Worm (Caenorhabditis elegans): ENCODE measurements around the gene tbc-17.

The tbc-17 gene

ce11 chrII:12679635-12680034, 14.6 kb upstream of the tbc-17 start, which contains the start of the genes Y38E10A.33 and cox-10 (continued):
- no peak for TF ChIP-seq egl-27 (tag; optimal IDR thresholded peaks at IDR 0.05)
- TF ChIP-seq unc-30 (tag; optimal IDR thresholded peaks at IDR 0.05): no peak
- no peak for TF ChIP-seq sptf-1 (tag; optimal IDR thresholded peaks at IDR 0.05)
- TF ChIP-seq nhr-237 (tag; optimal IDR thresholded peaks at IDR 0.05): no peak
- TF ChIP-seq nhr-85 (tag): peak; percentile 80
- TF ChIP-seq C34B4.2 (tag; optimal IDR thresholded peaks at IDR 0.05): no peak
- TF ChIP-seq pag-3 (tag; optimal IDR thresholded peaks at IDR 0.05; ENCODE audit: borderline replicate concordance, insufficient read depth): no peak
- TF ChIP-seq nhr-71 (tag; optimal IDR thresholded peaks at IDR 0.05): peak; percentile 78
- peak; percentile 20 for TF ChIP-seq aly-2 (tag; optimal IDR thresholded peaks at IDR 0.05)
- peak in 1 of 6 experiments; percentile 54 for TF ChIP-seq elt-3 (tag; optimal IDR thresholded peaks at IDR 0.05)
- TF ChIP-seq hlh-4 (tag; optimal IDR thresholded peaks at IDR 0.05): no peak
- TF ChIP-seq unc-86 (tag; optimal IDR thresholded peaks at IDR 0.05): peak; percentile 62
- TF ChIP-seq ets-5 (GFP tag; IDR thresholded peaks at IDR 0.05): no peak
- no peak for TF ChIP-seq aha-1 (tag; optimal IDR thresholded peaks at IDR 0.05)
- no peak for TF ChIP-seq elt-2 (tag; optimal IDR thresholded peaks at IDR 0.05)
- TF ChIP-seq nhr-19 (GFP tag; conservative IDR thresholded peaks at IDR 0.05): peak; percentile 84
- TF ChIP-seq mab-9 (GFP tag; IDR thresholded peaks at IDR 0.05): no peak
- peak; percentile 37 for TF ChIP-seq mep-1 (tag; optimal IDR thresholded peaks at IDR 0.05)
- TF ChIP-seq mdl-1 (tag; optimal IDR thresholded peaks at IDR 0.05): no peak
- TF ChIP-seq ces-1 (GFP tag; optimal IDR thresholded peaks at IDR 0.05): no peak
- peak; percentile 12 for TF ChIP-seq jun-1 (tag; optimal IDR thresholded peaks at IDR 0.05)
- TF ChIP-seq tlp-1 (tag; optimal IDR thresholded peaks at IDR 0.05): no peak
- no peak for TF ChIP-seq nhr-11 (tag; optimal IDR thresholded peaks at IDR 0.05)
- no peak for TF ChIP-seq Y116A8C.19 (tag; optimal IDR thresholded peaks at IDR 0.05; ENCODE audit: borderline replicate concordance)
- TF ChIP-seq nhr-20 (tag; optimal IDR thresholded peaks at IDR 0.05): peak; percentile 69
- no peak for TF ChIP-seq nhr-28 (tag; optimal IDR thresholded peaks at IDR 0.05)
- peak; percentile 66 to 94 for TF ChIP-seq efl-1 (optimal IDR thresholded peaks at IDR 0.05)
- TF ChIP-seq efl-1 (GFP tag; optimal IDR thresholded peaks at IDR 0.05 in 1 of 2): peak; percentile 95 to 100
- TF ChIP-seq ztf-11 (tag; optimal IDR thresholded peaks at IDR 0.05): peak in 1 of 2 experiments; percentile 38
- TF ChIP-seq fkh-8 (tag; optimal IDR thresholded peaks at IDR 0.05): peak; percentile 12
- TF ChIP-seq C04F5.9 (tag; optimal IDR thresholded peaks at IDR 0.05): peak; percentile 14
- TF ChIP-seq C16A3.4 (tag; optimal IDR thresholded peaks at IDR 0.05): peak; percentile 65
- peak; percentile 60 for TF ChIP-seq sox-4 (tag; optimal IDR thresholded peaks at IDR 0.05)
- TF ChIP-seq fos-1 (tag; optimal IDR thresholded peaks at IDR 0.05): no peak
- TF ChIP-seq alr-1 (tag; optimal IDR thresholded peaks at IDR 0.05; ENCODE audit: borderline replicate concordance): no peak
- TF ChIP-seq ceh-88 (GFP tag; IDR thresholded peaks at IDR 0.05): peak; percentile 32; the same call in 1 of the 2 replicates
- TF ChIP-seq snpc-4 (tag; optimal IDR thresholded peaks at IDR 0.05): peak; percentile 55
- no peak for TF ChIP-seq nhr-12 (tag; optimal IDR thresholded peaks at IDR 0.05)
- TF ChIP-seq skn-1 (tag; optimal IDR thresholded peaks at IDR 0.05): peak; percentile 71
- TF ChIP-seq rnt-1 (tag; optimal IDR thresholded peaks at IDR 0.05): no peak
- TF ChIP-seq dpl-1 (GFP tag; optimal IDR thresholded peaks at IDR 0.05): peak; percentile 88 to 95 (median 93)

DNA sequence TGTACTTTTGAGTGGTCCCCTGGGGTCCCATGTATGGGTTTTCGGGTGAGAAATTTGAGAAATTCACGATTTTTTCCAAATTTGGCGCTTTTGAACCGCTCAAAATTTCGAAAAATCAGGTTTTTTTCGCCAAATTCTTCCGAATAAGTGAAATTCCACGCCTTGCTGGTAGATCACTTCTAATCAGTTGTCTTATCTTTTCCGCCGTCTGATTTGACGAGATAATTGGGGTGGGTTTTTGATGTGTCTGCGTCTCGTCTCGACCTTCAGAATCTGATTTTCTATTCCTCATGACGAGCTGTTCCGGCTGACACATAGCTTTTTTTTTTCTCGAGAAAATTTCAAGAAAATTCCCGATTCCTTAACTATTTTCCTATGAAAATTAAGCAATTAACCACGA, 4.9 kb upstream of the tbc-17 start:
- TF ChIP-seq nhr-47 (tag; optimal IDR thresholded peaks at IDR 0.05) (no peak), blmp-1 (tag; optimal IDR thresholded peaks at IDR 0.05) (peak; percentile 84), elt-2 (tag; optimal IDR thresholded peaks at IDR 0.05) (no peak)
